Fruit fly (Drosophila melanogaster): ENCODE measurements around the gene Brr2.

Gene Brr2

dm6 chr3L:16011319-16012210, 43.9 kb upstream of the Brr2 start, which contains the start of gene mib1:
TSS of gene mib1 (minus strand) at chr3L:16011812.
- TF ChIP-seq Stat92E (GFP tag; optimal IDR thresholded peaks at IDR 0.05), result peak in 1 of 3 experiments; percentile 80
- peak; percentile 54 for TF ChIP-seq Dref (GFP tag; IDR thresholded peaks at IDR 0.05)
- TF ChIP-seq Trl (optimal IDR thresholded peaks at IDR 0.05), result no peak
- TF ChIP-seq Trl (GFP tag; optimal IDR thresholded peaks at IDR 0.05), result no peak
- peak; percentile 84 for TF ChIP-seq HLH4C (GFP tag; IDR thresholded peaks at IDR 0.05; ENCODE audit: partially characterized antibody)
- no peak for TF ChIP-seq CG16779 (GFP tag; IDR thresholded peaks at IDR 0.05)
- TF ChIP-seq hkb (optimal IDR thresholded peaks at IDR 0.05), result no peak
- 0 out of 2 replicates have a peak, but pooled peaks have one; percentile 13 for TF ChIP-seq hkb (GFP tag; IDR thresholded peaks at IDR 0.05)
- peak; percentile 47 for TF ChIP-seq scrt (GFP tag; optimal IDR thresholded peaks at IDR 0.05)
- peak; percentile 19 for TF ChIP-seq Nf-YB (GFP tag; optimal IDR thresholded peaks at IDR 0.05)
- TF ChIP-seq CG1024 (GFP tag; IDR thresholded peaks at IDR 0.05), result no peak
- TF ChIP-seq CG3838 (GFP tag; optimal IDR thresholded peaks at IDR 0.05), result no peak
- no peak for TF ChIP-seq CG8765 (GFP tag; IDR thresholded peaks at IDR 0.05)
- peak; percentile 34 for TF ChIP-seq CG8290 (GFP tag; optimal IDR thresholded peaks at IDR 0.05)
- TF ChIP-seq CG8290 (tag; optimal IDR thresholded peaks at IDR 0.05), result peak in 1 of 2 experiments; percentile 92
- TF ChIP-seq CG34224 (GFP tag; IDR thresholded peaks at IDR 0.05; ENCODE audit: partially characterized antibody), result peak; percentile 92
- TF ChIP-seq CG6689 (GFP tag; IDR thresholded peaks at IDR 0.05), result no peak
- peak; percentile 92 for TF ChIP-seq CG16813 (GFP tag; IDR thresholded peaks at IDR 0.05; ENCODE audit: partially characterized antibody)
- peak; percentile 50 for TF ChIP-seq Dp (GFP tag; optimal IDR thresholded peaks at IDR 0.05)
- no peak for TF ChIP-seq eyg (GFP tag; optimal IDR thresholded peaks at IDR 0.05)
- TF ChIP-seq chif (GFP tag; optimal IDR thresholded peaks at IDR 0.05), result peak in 1 of 2 experiments; percentile 15
- no peak for TF ChIP-seq CG18476 (GFP tag; optimal IDR thresholded peaks at IDR 0.05)
- peak; percentile 4 for TF ChIP-seq ac (GFP tag; optimal IDR thresholded peaks at IDR 0.05)
- TF ChIP-seq wek (GFP tag; optimal IDR thresholded peaks at IDR 0.05), result no peak
- peak; percentile 3 for TF ChIP-seq cwo (GFP tag; optimal IDR thresholded peaks at IDR 0.05)
- peak; percentile 62 for TF ChIP-seq phol (tag; optimal IDR thresholded peaks at IDR 0.05)
- no peak for TF ChIP-seq tap (tag; optimal IDR thresholded peaks at IDR 0.05)
- TF ChIP-seq zen (tag; optimal IDR thresholded peaks at IDR 0.05), result no peak
- TF ChIP-seq Meics (GFP tag; optimal IDR thresholded peaks at IDR 0.05), result peak; percentile 13
- TF ChIP-seq Lhr (GFP tag; optimal IDR thresholded peaks at IDR 0.05), result peak; percentile 99
- TF ChIP-seq exex (tag; optimal IDR thresholded peaks at IDR 0.05), result no peak
- no peak for TF ChIP-seq pnt (GFP tag; optimal IDR thresholded peaks at IDR 0.05)
- no peak for TF ChIP-seq NC2α (GFP tag; optimal IDR thresholded peaks at IDR 0.05)
- TF ChIP-seq gcm (GFP tag; optimal IDR thresholded peaks at IDR 0.05), result peak; percentile 28
- TF ChIP-seq Ets65A (GFP tag), result peak; percentile 76
- peak; percentile 80; the same call in 2 of the 3 replicates for TF ChIP-seq mld (GFP tag; IDR thresholded peaks at IDR 0.05; ENCODE audit: partially characterized antibody)
- TF ChIP-seq seq (GFP tag; IDR thresholded peaks at IDR 0.05), result peak; percentile 49; the same call in 1 of the 2 replicates
- no peak for TF ChIP-seq en (GFP tag; optimal IDR thresholded peaks at IDR 0.05)
- TF ChIP-seq ara (GFP tag; IDR thresholded peaks at IDR 0.05), result peak; percentile 32; the same call in 1 of the 2 replicates
- TF ChIP-seq Drgx (GFP tag; IDR thresholded peaks at IDR 0.05), result no peak
- no peak for TF ChIP-seq Antp (GFP tag; optimal IDR thresholded peaks at IDR 0.05)
- TF ChIP-seq gro (GFP tag; optimal IDR thresholded peaks at IDR 0.05), result peak; percentile 61
- no peak for TF ChIP-seq Atf3 (GFP tag; optimal IDR thresholded peaks at IDR 0.05)
- peak; percentile 80 for TF ChIP-seq CG7963 (GFP tag; IDR thresholded peaks at IDR 0.05; ENCODE audit: partially characterized antibody)
- TF ChIP-seq Atf-2 (GFP tag; optimal IDR thresholded peaks at IDR 0.05), result no peak
- peak; percentile 74 for TF ChIP-seq CrebB (tag; optimal IDR thresholded peaks at IDR 0.05)
- peak; percentile 91 for TF ChIP-seq CG17186 (GFP tag; optimal IDR thresholded peaks at IDR 0.05)
- no peak for TF ChIP-seq CG9215 (GFP tag; IDR thresholded peaks at IDR 0.05)
- TF ChIP-seq CG13624 (GFP tag; optimal IDR thresholded peaks at IDR 0.05), result peak; percentile 50
